Worm (Caenorhabditis elegans) whole organism, young adult: Measurements from ENCODE around the gene pdk-1.
A peak's percentile ranks its signal among the peaks of the same experiment; 100 is the strongest.

Source experiments
- B0035.1 ChIP-seq: sonication (generic microtip); optimal IDR thresholded peaks from 2 replicates; lab custom pipeline; 2016; ENCODE audit warnings: missing genetic modification characterization, mild to moderate bottlenecking, missing compliant biosample characterization, missing genotype, missing genetic modification reagents
- B0261.1 ChIP-seq: sonication (generic microtip); optimal IDR thresholded peaks from 2 replicates; lab custom pipeline; 2016; ENCODE audit warnings: mild to moderate bottlenecking, missing genetic modification characterization, moderate library complexity, missing compliant biosample characterization
- B0336.3 ChIP-seq: fragments of 200-800 bp; sonication (Bioruptor generic); IDR thresholded peaks from 2 replicates; pipeline ENCODE4 v1.3.6; 2022; ENCODE audit warnings: missing genetic modification characterization, missing compliant biosample characterization
- C17E4.6 ChIP-seq: fragments of 200-800 bp; sonication (Bioruptor generic); IDR thresholded peaks from 2 replicates; pipeline ENCODE4 v1.3.6; 2022; ENCODE audit warnings: missing genetic modification reagents, missing genetic modification characterization, missing compliant biosample characterization
- D2030.7 ChIP-seq: fragments of 200-800 bp; sonication (Bioruptor generic); IDR thresholded peaks from 2 replicates; pipeline ENCODE4 v1.3.6; 2022; ENCODE audit warnings: missing genetic modification reagents, missing genetic modification characterization, missing compliant biosample characterization
- F10E7.11 ChIP-seq: sonication (generic microtip); optimal IDR thresholded peaks from 2 replicates; lab custom pipeline; 2017; ENCODE audit warnings: mild to moderate bottlenecking, missing genetic modification characterization, moderate library complexity, missing compliant biosample characterization
- F22D6.2 ChIP-seq: sonication (generic microtip); optimal IDR thresholded peaks from 2 replicates; lab custom pipeline; 2016; ENCODE audit warnings: mild to moderate bottlenecking, missing genetic modification characterization, missing compliant biosample characterization
- F49E8.2 ChIP-seq: sonication (generic microtip); optimal IDR thresholded peaks from 3 replicates; lab custom pipeline; 2017; ENCODE audit warnings: missing genetic modification characterization, mild to moderate bottlenecking, missing compliant biosample characterization, antibody characterized with exemption, moderate library complexity; ENCODE audit not compliant: insufficient read depth
- F52B5.7 ChIP-seq: sonication (generic microtip); optimal IDR thresholded peaks from 2 replicates; lab custom pipeline; 2016; ENCODE audit warnings: mild to moderate bottlenecking, missing genetic modification characterization, missing compliant biosample characterization
- F57A8.1 ChIP-seq: fragments of 200-800 bp; sonication (Bioruptor generic); optimal IDR thresholded peaks from 2 replicates; lab custom pipeline; 2018; ENCODE audit warnings: mild to moderate bottlenecking, missing genetic modification characterization, moderate library complexity, missing compliant biosample characterization
- K11D2.4 ChIP-seq: fragments of 200-800 bp; sonication (Bioruptor generic); IDR thresholded peaks from 2 replicates; pipeline ENCODE4 v1.3.6; 2022; ENCODE audit warnings: missing genetic modification reagents, missing genetic modification characterization, missing compliant biosample characterization
- K12H6.12 ChIP-seq: fragments of 200-800 bp; sonication (Bioruptor generic); optimal IDR thresholded peaks from 2 replicates; lab custom pipeline; 2018; ENCODE audit warnings: mild to moderate bottlenecking, missing genetic modification characterization, missing compliant biosample characterization
- Y53F4B.3 ChIP-seq: fragments of 200-800 bp; sonication (Bioruptor generic); IDR thresholded peaks from 2 replicates; pipeline ENCODE4 v1.3.6; 2022; ENCODE audit warnings: missing genetic modification reagents, missing genetic modification characterization, missing compliant biosample characterization
- Y56A3A.18 ChIP-seq: fragments of 200-800 bp; sonication (Bioruptor generic); IDR thresholded peaks from 2 replicates; pipeline ENCODE4 v1.3.6; 2022; ENCODE audit warnings: missing genetic modification reagents, missing genetic modification characterization, missing compliant biosample characterization
- Y67H2A.10 ChIP-seq: fragments of 200-800 bp; sonication (Bioruptor generic); conservative IDR thresholded peaks from 2 replicates; pipeline ENCODE4 v1.3.6; 2022; ENCODE audit warnings: missing genetic modification reagents, missing genetic modification characterization, missing compliant biosample characterization
- ama-1 ChIP-seq, 3 experiments: fragments of 150-350 bp in 1 of 3; sonication (generic microtip) in 2 of 3; optimal IDR thresholded peaks; 2 replicates each; lab custom pipeline; 2014 to 2018; ENCODE audit warnings: missing biosample characterization in 2 of 3, missing genetic modification characterization in 2 of 3, missing genetic modification reagents in 2 of 3
- aptf-2 ChIP-seq: fragments of 200-800 bp; sonication (Bioruptor generic); conservative IDR thresholded peaks from 2 replicates; pipeline ENCODE4 v1.3.6; 2022; ENCODE audit warnings: missing genetic modification reagents, missing genetic modification characterization, missing compliant biosample characterization
- attf-6 ChIP-seq: fragments of 200-800 bp; sonication (Bioruptor generic); IDR thresholded peaks from 2 replicates; pipeline ENCODE4 v1.3.6; 2022; ENCODE audit warnings: missing genetic modification reagents, missing genetic modification characterization, missing compliant biosample characterization
- bed-1 ChIP-seq: fragments of 200-800 bp; sonication (Bioruptor generic); IDR thresholded peaks from 2 replicates; pipeline ENCODE4 v1.3.6; 2022; ENCODE audit warnings: missing genetic modification reagents, missing genetic modification characterization, missing compliant biosample characterization
- cebp-1 ChIP-seq, 2 experiments: fragments of 200-800 bp in 1 of 2; sonication (Bioruptor generic) in 1 of 2; sonication (generic microtip) in 1 of 2; IDR thresholded peaks in 1 of 2; optimal IDR thresholded peaks in 1 of 2; 2 replicates each; pipeline versions ENCODE4 v1.3.6 to Lab custom; 2017 to 2022; ENCODE audit warnings: missing compliant biosample characterization in 2 of 2, missing genetic modification characterization in 2 of 2, mild to moderate bottlenecking in 1 of 2, missing genetic modification reagents in 1 of 2, moderate library complexity in 1 of 2
- ceh-27 ChIP-seq: fragments of 200-800 bp; sonication (Bioruptor generic); optimal IDR thresholded peaks from 2 replicates; lab custom pipeline; 2018; ENCODE audit warnings: mild to moderate bottlenecking, missing genetic modification characterization, moderate library complexity, missing compliant biosample characterization
- ceh-58 ChIP-seq: fragments of 200-800 bp; sonication (Bioruptor generic); IDR thresholded peaks from 2 replicates; pipeline ENCODE4 v1.3.6; 2022; ENCODE audit warnings: missing genetic modification characterization, missing compliant biosample characterization
- chd-7 ChIP-seq: sonication (generic microtip); optimal IDR thresholded peaks from 2 replicates; lab custom pipeline; 2016; ENCODE audit warnings: mild to moderate bottlenecking, missing genetic modification characterization, moderate library complexity, missing compliant biosample characterization
- efl-1 ChIP-seq: fragments of 150-350 bp; optimal IDR thresholded peaks from 2 replicates; lab custom pipeline; 2014; ENCODE audit warnings: missing biosample characterization, missing genetic modification reagents, missing genetic modification characterization
- egl-18 ChIP-seq: fragments of 200-800 bp; sonication (Bioruptor generic); IDR thresholded peaks from 2 replicates; pipeline ENCODE4 v1.3.6; 2022; ENCODE audit warnings: missing genetic modification reagents, missing genetic modification characterization, missing compliant biosample characterization
- ets-4 ChIP-seq: fragments of 200-800 bp; sonication (Bioruptor generic); optimal IDR thresholded peaks from 2 replicates; lab custom pipeline; 2018; ENCODE audit warnings: mild to moderate bottlenecking, missing genetic modification characterization, missing compliant biosample characterization
- fkh-3 ChIP-seq: sonication (generic microtip); optimal IDR thresholded peaks from 2 replicates; lab custom pipeline; 2016; ENCODE audit warnings: mild to moderate bottlenecking, missing genetic modification characterization, missing compliant biosample characterization
- hlh-12 ChIP-seq: sonication (generic microtip); optimal IDR thresholded peaks from 2 replicates; lab custom pipeline; 2016; ENCODE audit warnings: missing genetic modification characterization, missing compliant biosample characterization
- hlh-26 ChIP-seq: fragments of 200-800 bp; sonication (Bioruptor generic); conservative IDR thresholded peaks from 2 replicates; pipeline ENCODE4 v1.3.6; 2022; ENCODE audit warnings: missing genetic modification reagents, missing genetic modification characterization, missing compliant biosample characterization
- hmg-1.2 ChIP-seq: fragments of 200-800 bp; sonication (Bioruptor generic); IDR thresholded peaks from 2 replicates; pipeline ENCODE4 v1.3.6; 2022; ENCODE audit warnings: missing genetic modification reagents, missing genetic modification characterization, missing compliant biosample characterization
- hsf-1 ChIP-seq: fragments of 200-800 bp; sonication (Bioruptor generic); IDR thresholded peaks from 2 replicates; pipeline ENCODE4 v1.3.6; 2022; ENCODE audit warnings: missing genetic modification reagents, missing genetic modification characterization, missing compliant biosample characterization
- lin-40 ChIP-seq: sonication (generic microtip); optimal IDR thresholded peaks from 2 replicates; lab custom pipeline; 2016; ENCODE audit warnings: missing genetic modification characterization, mild to moderate bottlenecking, missing compliant biosample characterization, missing genotype, missing genetic modification reagents
- madf-10 ChIP-seq: sonication (generic microtip); optimal IDR thresholded peaks from 2 replicates; lab custom pipeline; 2016; ENCODE audit warnings: mild to moderate bottlenecking, missing genetic modification characterization, missing compliant biosample characterization
- madf-6 ChIP-seq: fragments of 200-800 bp; sonication (Bioruptor generic); IDR thresholded peaks from 2 replicates; pipeline ENCODE4 v1.3.6; 2022; ENCODE audit warnings: missing genetic modification reagents, missing genetic modification characterization, missing compliant biosample characterization
- mcd-1 ChIP-seq: fragments of 200-800 bp; sonication (Bioruptor generic); IDR thresholded peaks from 2 replicates; pipeline ENCODE4 v1.3.6; 2022; ENCODE audit warnings: missing genetic modification reagents, missing genetic modification characterization, missing compliant biosample characterization
- mel-28 ChIP-seq: sonication (generic microtip); optimal IDR thresholded peaks from 2 replicates; lab custom pipeline; 2016; ENCODE audit warnings: borderline replicate concordance, mild to moderate bottlenecking, missing genetic modification characterization, missing compliant biosample characterization
- mes-4 ChIP-seq: sonication (generic microtip); optimal IDR thresholded peaks from 2 replicates; lab custom pipeline; 2016; ENCODE audit warnings: missing genotype, missing genetic modification characterization, missing compliant biosample characterization
- nhr-80 ChIP-seq: sonication (generic microtip); optimal IDR thresholded peaks from 2 replicates; lab custom pipeline; 2016; ENCODE audit warnings: missing genetic modification characterization, missing compliant biosample characterization
- snpc-1.1 ChIP-seq: sonication (generic microtip); optimal IDR thresholded peaks from 2 replicates; lab custom pipeline; 2017; ENCODE audit warnings: missing genetic modification characterization, mild to moderate bottlenecking, missing compliant biosample characterization, antibody characterized with exemption, moderate library complexity, missing genotype, missing genetic modification reagents; ENCODE audit not compliant: insufficient read depth
- snpc-3.4 ChIP-seq: sonication (generic microtip); optimal IDR thresholded peaks from 2 replicates; lab custom pipeline; 2017; ENCODE audit warnings: missing genetic modification characterization, mild to moderate bottlenecking, missing compliant biosample characterization, antibody characterized with exemption, moderate library complexity, missing genotype, missing genetic modification reagents
- somi-1 ChIP-seq: fragments of 200-800 bp; sonication (Bioruptor generic); optimal IDR thresholded peaks from 2 replicates; lab custom pipeline; 2018; ENCODE audit warnings: mild to moderate bottlenecking, missing genetic modification characterization, missing compliant biosample characterization
- sptf-2 ChIP-seq: fragments of 200-800 bp; sonication (Bioruptor generic); optimal IDR thresholded peaks from 2 replicates; lab custom pipeline; 2018; ENCODE audit warnings: mild to moderate bottlenecking, missing genetic modification characterization, missing compliant biosample characterization
- unc-130 ChIP-seq: sonication (generic microtip); optimal IDR thresholded peaks from 2 replicates; lab custom pipeline; 2016; ENCODE audit warnings: missing genetic modification reagents, missing genetic modification characterization, missing compliant biosample characterization
- zfh-2 ChIP-seq: fragments of 200-800 bp; sonication (Bioruptor generic); conservative IDR thresholded peaks from 2 replicates; pipeline ENCODE4 v1.3.6; 2022; ENCODE audit warnings: missing genetic modification reagents, missing genetic modification characterization, missing compliant biosample characterization
- zim-3 ChIP-seq: sonication (generic microtip); optimal IDR thresholded peaks from 2 replicates; lab custom pipeline; 2017; ENCODE audit warnings: mild to moderate bottlenecking, missing genetic modification characterization, moderate library complexity, missing compliant biosample characterization
- ztf-22 ChIP-seq: fragments of 200-800 bp; sonication (Bioruptor generic); optimal IDR thresholded peaks from 2 replicates; lab custom pipeline; 2018; ENCODE audit warnings: mild to moderate bottlenecking, missing genetic modification characterization, moderate library complexity, missing compliant biosample characterization
- ztf-25 ChIP-seq: fragments of 200-800 bp; sonication (Bioruptor generic); IDR thresholded peaks from 2 replicates; pipeline ENCODE4 v1.3.6; 2022; ENCODE audit warnings: missing genetic modification reagents, missing genetic modification characterization, missing compliant biosample characterization
- ztf-26 ChIP-seq: sonication (generic microtip); optimal IDR thresholded peaks from 2 replicates; lab custom pipeline; 2017; ENCODE audit warnings: missing genetic modification characterization, missing compliant biosample characterization

Gene pdk-1

ce11 chrX:1322997-1323396 lies 1.9 kb downstream of the pdk-1 start (continued):
- TF ChIP-seq nhr-80 (tag; lab: Kevin White, UChicago) (peak; percentile 51), attf-6 (GFP tag; lab: Robert Waterston, UW) (no peak), fkh-3 (tag; lab: Kevin White, UChicago) (no peak), egl-18 (no peak), cebp-1 (GFP tag; IDR thresholded peaks at IDR 0.05; lab: Robert Waterston, UW) (0 out of 2 replicates have a peak, but pooled peaks have one; percentile 16), cebp-1 (tag; optimal IDR thresholded peaks at IDR 0.05; lab: Kevin White, UChicago) (peak; percentile 76), Y67H2A.10 (GFP tag; lab: Robert Waterston, UW) (no peak), lin-40 (tag; lab: Kevin White, UChicago) (peak; percentile 95), B0336.3 (GFP tag; lab: Robert Waterston, UW) (peak; percentile 60), madf-6 (GFP tag; lab: Robert Waterston, UW) (no peak), D2030.7 (GFP tag; lab: Robert Waterston, UW) (no peak), madf-10 (tag; lab: Kevin White, UChicago) (peak; percentile 22), zfh-2 (GFP tag; lab: Robert Waterston, UW) (no peak), C17E4.6 (GFP tag; lab: Robert Waterston, UW) (no peak), B0261.1 (tag; lab: Kevin White, UChicago) (peak; percentile 12), somi-1 (peak; percentile 46), ets-4 (GFP tag; lab: Kevin White, UChicago) (no peak), efl-1 (GFP tag; lab: Kevin White, UChicago) (no peak), mel-28 (tag; lab: Kevin White, UChicago) (no peak), mcd-1 (GFP tag; lab: Robert Waterston, UW) (peak; percentile 48), chd-7 (tag; lab: Kevin White, UChicago) (no peak), hlh-12 (tag; lab: Kevin White, UChicago) (no peak), ceh-58 (GFP tag; lab: Robert Waterston, UW) (no peak), ama-1 (optimal IDR thresholded peaks at IDR 0.05; lab: Kevin White, UChicago) (no peak), ama-1 (GFP tag; optimal IDR thresholded peaks at IDR 0.05; lab: Kevin White, UChicago) (no peak), ztf-25 (no peak), B0035.1 (tag; lab: Kevin White, UChicago) (no peak), aptf-2 (no peak), ztf-26 (tag; lab: Kevin White, UChicago) (peak; percentile 88), bed-1 (GFP tag; lab: Robert Waterston, UW) (no peak), F57A8.1 (GFP tag; lab: Kevin White, UChicago) (no peak), F49E8.2 (tag; lab: Kevin White, UChicago) (no peak), Y56A3A.18 (GFP tag; lab: Robert Waterston, UW) (no peak), hlh-26 (no peak), snpc-1.1 (no peak), hsf-1 (GFP tag; lab: Robert Waterston, UW) (no peak), F52B5.7 (tag; lab: Kevin White, UChicago) (no peak), snpc-3.4 (tag; lab: Kevin White, UChicago) (no peak), unc-130 (no peak), K11D2.4 (GFP tag; lab: Robert Waterston, UW) (peak; percentile 85), Y53F4B.3 (no peak), ceh-27 (GFP tag; lab: Kevin White, UChicago) (peak; percentile 91), zim-3 (tag; lab: Kevin White, UChicago) (no peak), mes-4 (no peak), hmg-1.2 (GFP tag; lab: Robert Waterston, UW) (peak; percentile 69), sptf-2 (GFP tag; lab: Kevin White, UChicago) (no peak), F22D6.2 (tag; lab: Kevin White, UChicago) (no peak), K12H6.12 (tag; lab: Kevin White, UChicago) (peak; percentile 53), ztf-22 (no peak), F10E7.11 (tag; lab: Kevin White, UChicago) (no peak)
